Worm (Caenorhabditis elegans) whole organism, late embryonic: Measurements from ENCODE around the gene C38D9.2.

Experiments used
- F13H6.1 ChIP-seq: sonication (generic microtip); optimal IDR thresholded peaks from 2 replicates; lab custom pipeline; 2016; ENCODE audit warnings: missing genetic modification characterization, missing compliant biosample characterization
- ceh-19 ChIP-seq: fragments of 200-800 bp; sonication (Bioruptor generic); optimal IDR thresholded peaks from 2 replicates; lab custom pipeline; 2018; ENCODE audit warnings: mild to moderate bottlenecking, missing genetic modification characterization, missing compliant biosample characterization
- ceh-31 ChIP-seq: sonication (generic microtip); optimal IDR thresholded peaks from 2 replicates; lab custom pipeline; 2016; ENCODE audit warnings: missing genetic modification characterization, missing compliant biosample characterization
- elt-2 ChIP-seq: sonication (generic microtip); optimal IDR thresholded peaks from 2 replicates; lab custom pipeline; 2016; ENCODE audit warnings: missing genetic modification reagents, missing genetic modification characterization, missing compliant biosample characterization
- ets-4 ChIP-seq: sonication (generic microtip); optimal IDR thresholded peaks from 2 replicates; lab custom pipeline; 2016; ENCODE audit warnings: missing genetic modification characterization, missing compliant biosample characterization
- fax-1 ChIP-seq: sonication (generic microtip); optimal IDR thresholded peaks from 2 replicates; lab custom pipeline; 2016; ENCODE audit warnings: missing genotype, missing genetic modification characterization, missing compliant biosample characterization
- hlh-15 ChIP-seq: sonication (generic microtip); optimal IDR thresholded peaks from 2 replicates; lab custom pipeline; 2016; ENCODE audit warnings: missing genetic modification characterization, missing compliant biosample characterization
- hlh-30 ChIP-seq: sonication (generic microtip); optimal IDR thresholded peaks from 2 replicates; lab custom pipeline; 2017; ENCODE audit warnings: antibody characterized with exemption, missing genetic modification characterization, missing compliant biosample characterization; ENCODE audit not compliant: insufficient read depth
- nhr-11 ChIP-seq: fragments of 150-350 bp; optimal IDR thresholded peaks from 2 replicates; lab custom pipeline; 2014; ENCODE audit warnings: missing biosample characterization, missing genetic modification characterization
- pha-4 ChIP-seq: fragments of 150-350 bp; optimal IDR thresholded peaks from 2 replicates; lab custom pipeline; 2018; ENCODE audit warnings: missing biosample characterization, missing genetic modification reagents, missing genetic modification characterization
- pqm-1 ChIP-seq: sonication (generic microtip); optimal IDR thresholded peaks from 2 replicates; lab custom pipeline; 2016; ENCODE audit warnings: missing genetic modification characterization, missing compliant biosample characterization
- sox-4 ChIP-seq: sonication (generic microtip); optimal IDR thresholded peaks from 2 replicates; lab custom pipeline; 2017; ENCODE audit warnings: mild to moderate bottlenecking, missing genetic modification characterization, inconsistent platforms, missing compliant biosample characterization
- syd-9 ChIP-seq: sonication (generic microtip); optimal IDR thresholded peaks from 2 replicates; lab custom pipeline; 2016; ENCODE audit warnings: mild to moderate bottlenecking, missing genetic modification characterization, moderate library complexity, missing compliant biosample characterization

DNA sequence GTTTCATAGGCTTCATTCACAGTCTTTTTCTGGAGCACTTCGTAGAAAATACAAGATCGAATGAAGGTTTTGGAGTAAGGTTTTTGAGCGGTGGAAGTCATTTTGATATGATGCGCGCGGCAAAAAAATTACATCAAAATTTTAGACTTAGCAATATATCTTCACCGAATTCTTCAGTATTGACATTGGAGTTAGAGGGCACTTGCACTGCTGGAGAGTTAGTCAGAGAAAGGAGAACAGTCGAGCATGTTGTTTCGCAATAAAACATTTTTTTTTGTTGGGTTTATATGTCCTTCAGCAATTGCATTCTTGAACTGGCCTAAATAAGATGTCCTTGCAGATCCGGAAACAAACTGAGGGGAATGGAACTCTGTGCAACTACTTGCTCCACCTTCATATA is 1.0 kb upstream of the C38D9.2 start, which contains the start of gene fbxa-171:
- no peak for TF ChIP-seq F13H6.1 (tag; lab: Kevin White, UChicago)
- TF ChIP-seq hlh-15 (tag; lab: Kevin White, UChicago) = no peak
- TF ChIP-seq elt-2 (tag; lab: Kevin White, UChicago) = no peak
- TF ChIP-seq hlh-30 (tag; lab: Kevin White, UChicago) = no peak
- TF ChIP-seq pqm-1 = no peak
- TF ChIP-seq nhr-11 (tag; lab: Kevin White, UChicago) = no peak
- TF ChIP-seq ceh-19 (GFP tag; lab: Kevin White, UChicago) = no peak
- TF ChIP-seq syd-9 (tag; lab: Kevin White, UChicago) = no peak
- TF ChIP-seq pha-4 (tag; lab: Kevin White, UChicago) = no peak
- TF ChIP-seq fax-1 (tag; lab: Kevin White, UChicago) = no peak
- no peak for TF ChIP-seq ceh-31 (tag; lab: Kevin White, UChicago)
- TF ChIP-seq ets-4 (tag; lab: Kevin White, UChicago) = no peak
- no peak for TF ChIP-seq sox-4 (tag; lab: Kevin White, UChicago)
